Fruit fly (Drosophila melanogaster) whole organism, prepupa: Measurements from ENCODE around the gene BBS5.
A peak's percentile ranks its signal among the peaks of the same experiment; 100 is the strongest.

ENCODE experiments used
- CG10631 ChIP-seq: fragments of 200-800 bp; sonication (Bioruptor generic); optimal IDR thresholded peaks from 2 replicates; lab custom pipeline; 2016; ENCODE audit warnings: missing biosample characterization, missing genetic modification characterization
- CG11294 ChIP-seq: fragments of 200-800 bp; sonication (Bioruptor generic); IDR thresholded peaks from 2 replicates; pipeline ENCODE4 v1.3.6; 2022; ENCODE audit warnings: missing biosample characterization, missing genetic modification characterization
- CG15336 ChIP-seq: fragments of 200-800 bp; sonication (Bioruptor generic); IDR thresholded peaks from 2 replicates; pipeline ENCODE4 v1.3.6; 2022; ENCODE audit warnings: missing biosample characterization, missing genetic modification characterization
- CG1621 ChIP-seq: fragments of 200-800 bp; sonication (Bioruptor generic); optimal IDR thresholded peaks from 3 replicates; lab custom pipeline; 2018; ENCODE audit warnings: missing biosample characterization, mild to moderate bottlenecking, missing genetic modification characterization
- CG16779 ChIP-seq: fragments of 200-800 bp; sonication (Bioruptor generic); optimal IDR thresholded peaks from 3 replicates; lab custom pipeline; 2017; ENCODE audit warnings: missing biosample characterization, mild to moderate bottlenecking, missing genetic modification characterization
- CG3032 ChIP-seq: fragments of 200-800 bp; optimal IDR thresholded peaks from 2 replicates; lab custom pipeline; 2019; ENCODE audit warnings: missing biosample characterization, mild to moderate bottlenecking, missing genetic modification characterization, moderate library complexity
- CG32006 ChIP-seq: fragments of 200-800 bp; sonication (Bioruptor generic); optimal IDR thresholded peaks from 3 replicates; lab custom pipeline; 2017; ENCODE audit warnings: missing biosample characterization, mild to moderate bottlenecking, missing genetic modification characterization
- CG34406 ChIP-seq: fragments of 200-800 bp; sonication (Bioruptor generic); optimal IDR thresholded peaks from 3 replicates; lab custom pipeline; 2016; ENCODE audit warnings: missing biosample characterization, missing genetic modification characterization
- CG3919 ChIP-seq: fragments of 200-800 bp; sonication (Bioruptor generic); optimal IDR thresholded peaks from 3 replicates; lab custom pipeline; 2016; ENCODE audit warnings: missing biosample characterization, missing genetic modification characterization
- CG4318 ChIP-seq: fragments of 200-800 bp; sonication (Bioruptor generic); optimal IDR thresholded peaks from 3 replicates; lab custom pipeline; 2017; ENCODE audit warnings: missing biosample characterization, mild to moderate bottlenecking, missing genetic modification characterization
- CG6276 ChIP-seq: fragments of 200-800 bp; sonication (Bioruptor generic); optimal IDR thresholded peaks from 2 replicates; lab custom pipeline; 2017; ENCODE audit warnings: missing biosample characterization, mild to moderate bottlenecking, missing genetic modification characterization
- CG6792 ChIP-seq: fragments of 200-800 bp; sonication (Bioruptor generic); optimal IDR thresholded peaks from 3 replicates; lab custom pipeline; 2016; ENCODE audit warnings: missing biosample characterization, missing genetic modification characterization
- CG6808 ChIP-seq: fragments of 200-800 bp; sonication (Bioruptor generic); optimal IDR thresholded peaks from 3 replicates; lab custom pipeline; 2017; ENCODE audit warnings: missing biosample characterization, missing genetic modification characterization, mild to moderate bottlenecking, moderate library complexity, missing genetic modification reagents
- CG6854 ChIP-seq: fragments of 200-800 bp; sonication (Bioruptor generic); optimal IDR thresholded peaks from 2 replicates; lab custom pipeline; 2017; ENCODE audit warnings: missing biosample characterization, mild to moderate bottlenecking, missing genetic modification characterization
- CG7368 ChIP-seq: fragments of 200-800 bp; sonication (Bioruptor generic); optimal IDR thresholded peaks from 3 replicates; lab custom pipeline; 2016; ENCODE audit warnings: missing biosample characterization, missing genetic modification characterization
- CG8119 ChIP-seq: fragments of 200-800 bp; sonication (Bioruptor generic); IDR thresholded peaks from 3 replicates; pipeline ENCODE4 v1.3.6; 2022; ENCODE audit warnings: missing biosample characterization, missing genetic modification characterization
- CG8632 ChIP-seq: fragments of 200-800 bp; sonication (Bioruptor generic); optimal IDR thresholded peaks from 3 replicates; lab custom pipeline; 2016; ENCODE audit warnings: missing biosample characterization, missing genetic modification characterization
- CG9139 ChIP-seq: fragments of 200-800 bp; sonication (Bioruptor generic); optimal IDR thresholded peaks from 3 replicates; lab custom pipeline; 2017; ENCODE audit warnings: missing biosample characterization, mild to moderate bottlenecking, missing genetic modification characterization
- Eip75B ChIP-seq: fragments of 200-800 bp; sonication (Bioruptor generic); optimal IDR thresholded peaks from 3 replicates; lab custom pipeline; 2016; ENCODE audit warnings: missing biosample characterization, missing genetic modification characterization
- Eip78C ChIP-seq: fragments of 200-800 bp; sonication (Bioruptor generic); peaks from one replicate; lab custom pipeline; 2016; ENCODE audit warnings: missing biosample characterization, missing genetic modification characterization
- Eip93F ChIP-seq: fragments of 200-800 bp; sonication (Bioruptor generic); optimal IDR thresholded peaks from 2 replicates; lab custom pipeline; 2016; ENCODE audit warnings: missing biosample characterization, mild to moderate bottlenecking, missing genetic modification characterization
- Lpt ChIP-seq: fragments of 200-800 bp; sonication (Bioruptor generic); optimal IDR thresholded peaks from 3 replicates; lab custom pipeline; 2016; ENCODE audit warnings: missing biosample characterization, missing genetic modification characterization
- OdsH ChIP-seq: fragments of 200-800 bp; sonication (Bioruptor generic); optimal IDR thresholded peaks from 3 replicates; lab custom pipeline; 2016; ENCODE audit warnings: missing biosample characterization, missing genetic modification characterization
- Sox102F ChIP-seq: fragments of 200-800 bp; sonication (Bioruptor generic); optimal IDR thresholded peaks from 2 replicates; lab custom pipeline; 2016; ENCODE audit warnings: missing biosample characterization, mild to moderate bottlenecking, missing genetic modification characterization
- Sox14 ChIP-seq: fragments of 200-800 bp; sonication (Bioruptor generic); optimal IDR thresholded peaks from 3 replicates; lab custom pipeline; 2016; ENCODE audit warnings: missing biosample characterization, missing genetic modification characterization
- Sox15 ChIP-seq: fragments of 200-800 bp; sonication (Bioruptor generic); optimal IDR thresholded peaks from 3 replicates; lab custom pipeline; 2016; ENCODE audit warnings: missing biosample characterization, missing genetic modification characterization
- achi ChIP-seq: fragments of 200-800 bp; sonication (Bioruptor generic); optimal IDR thresholded peaks from 3 replicates; lab custom pipeline; 2016; ENCODE audit warnings: missing biosample characterization, missing genetic modification characterization
- acj6 ChIP-seq: fragments of 200-800 bp; sonication (Bioruptor generic); optimal IDR thresholded peaks from 3 replicates; lab custom pipeline; 2016; ENCODE audit warnings: missing biosample characterization, missing genetic modification characterization
- cyc ChIP-seq: fragments of 200-800 bp; sonication (Bioruptor generic); optimal IDR thresholded peaks from 3 replicates; lab custom pipeline; 2016; ENCODE audit warnings: missing biosample characterization, missing genetic modification characterization
- dac ChIP-seq: fragments of 200-800 bp; sonication (Bioruptor generic); optimal IDR thresholded peaks from 2 replicates; lab custom pipeline; 2017; ENCODE audit warnings: missing biosample characterization, mild to moderate bottlenecking, missing genetic modification characterization
- dsx ChIP-seq: fragments of 200-800 bp; optimal IDR thresholded peaks from 3 replicates; lab custom pipeline; 2019; ENCODE audit warnings: missing biosample characterization, mild to moderate bottlenecking, missing genetic modification characterization, moderate library complexity; ENCODE audit not compliant: poor library complexity, severe bottlenecking
- eg ChIP-seq: fragments of 200-800 bp; sonication (Bioruptor generic); IDR thresholded peaks from 3 replicates; pipeline ENCODE4 v1.3.6; 2022; ENCODE audit warnings: missing biosample characterization, missing genetic modification characterization
- esn ChIP-seq: fragments of 200-800 bp; sonication (Bioruptor generic); optimal IDR thresholded peaks from 2 replicates; lab custom pipeline; 2016; ENCODE audit warnings: missing biosample characterization, mild to moderate bottlenecking, missing genetic modification characterization, moderate library complexity
- fd59A ChIP-seq: fragments of 200-800 bp; sonication (Bioruptor generic); optimal IDR thresholded peaks from 2 replicates; lab custom pipeline; 2017; ENCODE audit warnings: missing biosample characterization, mild to moderate bottlenecking, missing genetic modification characterization, missing genetic modification reagents
- fd85E ChIP-seq: fragments of 200-800 bp; sonication (Bioruptor generic); optimal IDR thresholded peaks from 3 replicates; lab custom pipeline; 2016; ENCODE audit warnings: missing biosample characterization, missing genetic modification characterization
- fkh ChIP-seq: fragments of 200-800 bp; sonication (Bioruptor generic); optimal IDR thresholded peaks from 3 replicates; lab custom pipeline; 2017; ENCODE audit warnings: missing biosample characterization, mild to moderate bottlenecking, missing genetic modification characterization, moderate library complexity
- lz ChIP-seq: fragments of 200-800 bp; sonication (Bioruptor generic); optimal IDR thresholded peaks from 3 replicates; lab custom pipeline; 2016; ENCODE audit warnings: missing biosample characterization, missing genetic modification characterization
- net ChIP-seq: fragments of 200-800 bp; sonication (Bioruptor generic); optimal IDR thresholded peaks from 3 replicates; lab custom pipeline; 2016; ENCODE audit warnings: missing biosample characterization, missing genetic modification characterization
- spab ChIP-seq: fragments of 200-800 bp; sonication (Bioruptor generic); optimal IDR thresholded peaks from 2 replicates; lab custom pipeline; 2017; ENCODE audit warnings: missing biosample characterization, mild to moderate bottlenecking, missing genetic modification characterization, missing genetic modification reagents
- ss ChIP-seq, 2 experiments: fragments of 200-800 bp; sonication (Bioruptor generic); optimal IDR thresholded peaks; 2 replicates in 1 of 2; 3 replicates in 1 of 2; lab custom pipeline; 2017 to 2018; ENCODE audit warnings: mild to moderate bottlenecking in 2 of 2, missing biosample characterization in 2 of 2, missing genetic modification characterization in 2 of 2, moderate library complexity in 1 of 2
- svp ChIP-seq: fragments of 200-800 bp; sonication (Bioruptor generic); peaks from one replicate; lab custom pipeline; 2016; ENCODE audit warnings: missing biosample characterization, missing genetic modification characterization
- vri ChIP-seq: fragments of 200-800 bp; sonication (Bioruptor generic); optimal IDR thresholded peaks from 3 replicates; lab custom pipeline; 2016; ENCODE audit warnings: missing biosample characterization, mild to moderate bottlenecking, missing genetic modification characterization

Gene BBS5

dm6 chr3R:4814677-4815076 lies 1.4 kb upstream of the BBS5 start:
- TF ChIP-seq lz (GFP tag; lab: Kevin White, UChicago) (no peak), CG3032 (tag; lab: Kevin White, UChicago) (no peak), fkh (GFP tag; lab: Kevin White, UChicago) (peak; percentile 45)

- TF ChIP-seq esn (GFP tag; lab: Kevin White, UChicago) (peak; percentile 19), CG34406 (GFP tag; lab: Kevin White, UChicago) (no peak), CG8632 (GFP tag; lab: Kevin White, UChicago) (no peak), Sox102F (GFP tag; lab: Kevin White, UChicago) (no peak), CG15336 (peak; percentile 23; the same call in 1 of the 2 replicates), spab (GFP tag; lab: Kevin White, UChicago) (no peak), dac (GFP tag; lab: Kevin White, UChicago) (no peak), acj6 (no peak), CG6792 (GFP tag; lab: Kevin White, UChicago) (no peak), CG6808 (GFP tag; lab: Kevin White, UChicago) (no peak), Eip93F (GFP tag; lab: Kevin White, UChicago) (no peak), CG3032 (tag; lab: Kevin White, UChicago) (no peak), CG9139 (no peak), fkh (GFP tag; lab: Kevin White, UChicago) (no peak), fd59A (no peak), CG3919 (GFP tag; lab: Kevin White, UChicago) (no peak), Lpt (no peak), dsx (GFP tag; lab: Kevin White, UChicago) (no peak), CG11294 (GFP tag; lab: Robert Waterston, UW) (no peak), CG16779 (peak; percentile 54), cyc (GFP tag; lab: Kevin White, UChicago) (no peak), Eip75B (GFP tag; lab: Kevin White, UChicago) (no peak), achi (no peak), CG1621 (tag; lab: Kevin White, UChicago) (peak; percentile 76), ss (GFP tag; optimal IDR thresholded peaks at IDR 0.05; lab: Kevin White, UChicago) (peak in 1 of 2 experiments; percentile 20), Sox14 (GFP tag; lab: Kevin White, UChicago) (peak; percentile 78), net (GFP tag; lab: Kevin White, UChicago) (no peak), CG6276 (GFP tag; lab: Kevin White, UChicago) (no peak), CG6854 (GFP tag; lab: Kevin White, UChicago) (peak; percentile 39), Eip78C (GFP tag; lab: Kevin White, UChicago) (no peak)
Measured at dm6 chr3R:4821098-4821605, 5.0 kb downstream of the BBS5 start, which contains the start of gene CG14657. CG14657 (minus strand) TSS chr3R:4821432.

- TF ChIP-seq ss (GFP tag; optimal IDR thresholded peaks at IDR 0.05; lab: Kevin White, UChicago) (no peak), cyc (GFP tag; lab: Kevin White, UChicago) (no peak), Sox15 (GFP tag; lab: Kevin White, UChicago) (no peak), svp (GFP tag; lab: Kevin White, UChicago) (no peak), Eip75B (GFP tag; lab: Kevin White, UChicago) (no peak), esn (GFP tag; lab: Kevin White, UChicago) (no peak), CG32006 (GFP tag; lab: Kevin White, UChicago) (no peak), CG8119 (GFP tag; lab: Robert Waterston, UW) (no peak), CG7368 (GFP tag; lab: Kevin White, UChicago) (no peak), CG4318 (GFP tag; lab: Kevin White, UChicago) (no peak), CG10631 (GFP tag; lab: Kevin White, UChicago) (no peak), vri (GFP tag; lab: Kevin White, UChicago) (no peak), CG3919 (GFP tag; lab: Kevin White, UChicago) (no peak), dsx (GFP tag; lab: Kevin White, UChicago) (no peak), OdsH (no peak), eg (GFP tag; lab: Robert Waterston, UW) (no peak), CG6854 (GFP tag; lab: Kevin White, UChicago) (no peak), fd85E (GFP tag; lab: Kevin White, UChicago) (no peak), CG16779 (no peak)
- TF ChIP-seq, all 60 proteins: peak for 0
Measured at dm6 chr3R:4825188-4825587, 9.1 kb downstream of the BBS5 start.
